Worm (Caenorhabditis elegans) whole organism, L2 larva: ENCODE measurements around the gene Y45F3A.9.
A peak's percentile ranks its signal among the peaks of the same experiment; 100 is the strongest.

Experiments
- C34F6.9 ChIP-seq: fragments of 150-350 bp; optimal IDR thresholded peaks from 2 replicates; lab custom pipeline; 2014; ENCODE audit warnings: missing biosample characterization, missing genetic modification characterization
- F13H6.1 ChIP-seq: sonication (generic microtip); optimal IDR thresholded peaks from 2 replicates; lab custom pipeline; 2016; ENCODE audit warnings: missing genetic modification characterization, missing compliant biosample characterization
- R02D3.7 ChIP-seq: fragments of 150-350 bp; optimal IDR thresholded peaks from 2 replicates; lab custom pipeline; 2014; ENCODE audit warnings: missing biosample characterization, missing genetic modification characterization
- Y55F3AM.14 ChIP-seq: fragments of 200-800 bp; sonication (Bioruptor generic); optimal IDR thresholded peaks from 2 replicates; lab custom pipeline; 2018; ENCODE audit warnings: mild to moderate bottlenecking, missing genetic modification characterization, missing compliant biosample characterization
- ZK546.5 ChIP-seq: sonication (generic microtip); optimal IDR thresholded peaks from 2 replicates; lab custom pipeline; 2017; ENCODE audit warnings: missing biosample characterization, missing genetic modification characterization
- alr-1 ChIP-seq: fragments of 150-350 bp; optimal IDR thresholded peaks from 2 replicates; lab custom pipeline; 2014; ENCODE audit warnings: missing biosample characterization, missing genetic modification characterization
- ama-1 ChIP-seq: fragments of 150-350 bp; optimal IDR thresholded peaks from 2 replicates; lab custom pipeline; 2018; ENCODE audit warnings: inconsistent platforms
- ceh-16 ChIP-seq: fragments of 150-350 bp; optimal IDR thresholded peaks from 2 replicates; lab custom pipeline; 2014; ENCODE audit warnings: missing biosample characterization, missing genetic modification characterization
- ceh-82 ChIP-seq: fragments of 150-350 bp; optimal IDR thresholded peaks from 2 replicates; lab custom pipeline; 2014; ENCODE audit warnings: missing biosample characterization, missing genetic modification characterization
- crh-2 ChIP-seq: sonication (generic microtip); optimal IDR thresholded peaks from 2 replicates; lab custom pipeline; 2017; ENCODE audit warnings: missing biosample characterization, missing genetic modification characterization
- dmd-4 ChIP-seq: sonication (generic microtip); optimal IDR thresholded peaks from 2 replicates; lab custom pipeline; 2017; ENCODE audit warnings: missing biosample characterization, missing genetic modification characterization
- egl-27 ChIP-seq: sonication (generic microtip); optimal IDR thresholded peaks from 3 replicates; lab custom pipeline; 2017; ENCODE audit warnings: missing biosample characterization, missing genetic modification reagents, missing genetic modification characterization
- elt-1 ChIP-seq: fragments of 150-350 bp; optimal IDR thresholded peaks from 2 replicates; lab custom pipeline; 2014; ENCODE audit warnings: missing biosample characterization, missing genetic modification characterization
- elt-3 ChIP-seq: sonication (generic microtip); optimal IDR thresholded peaks from 2 replicates; lab custom pipeline; 2017; ENCODE audit warnings: missing biosample characterization, missing genetic modification characterization
- fos-1 ChIP-seq: fragments of 150-350 bp; optimal IDR thresholded peaks from 2 replicates; lab custom pipeline; 2014; ENCODE audit warnings: missing biosample characterization, missing genetic modification characterization
- gmeb-1 ChIP-seq: fragments of 150-350 bp; optimal IDR thresholded peaks from 2 replicates; lab custom pipeline; 2014; ENCODE audit warnings: missing biosample characterization, missing genetic modification characterization
- lin-11 ChIP-seq: fragments of 150-350 bp; sonication (generic microtip); optimal IDR thresholded peaks from 2 replicates; lab custom pipeline; 2014; ENCODE audit warnings: missing biosample characterization, missing genetic modification characterization, inconsistent platforms, mixed read lengths
- lsy-2 ChIP-seq, 2 experiments: fragments of 150-350 bp in 1 of 2; sonication (generic microtip) in 1 of 2; optimal IDR thresholded peaks; 2 replicates each; lab custom pipeline; 2014 to 2017; ENCODE audit warnings: missing biosample characterization in 2 of 2, missing genetic modification characterization in 2 of 2
- mab-5 ChIP-seq: fragments of 150-350 bp; optimal IDR thresholded peaks from 2 replicates; lab custom pipeline; 2014; ENCODE audit warnings: missing biosample characterization, missing genetic modification characterization
- mbf-1 ChIP-seq: sonication (generic microtip); optimal IDR thresholded peaks from 2 replicates; lab custom pipeline; 2017; ENCODE audit warnings: missing biosample characterization, missing genetic modification characterization
- mdl-1 ChIP-seq, 2 experiments: fragments of 150-350 bp in 1 of 2; sonication (generic microtip) in 1 of 2; optimal IDR thresholded peaks; 2 replicates each; lab custom pipeline; 2017; ENCODE audit warnings: missing biosample characterization in 2 of 2, missing genetic modification characterization in 2 of 2
- nhr-10 ChIP-seq: sonication (generic microtip); optimal IDR thresholded peaks from 2 replicates; lab custom pipeline; 2017; ENCODE audit warnings: missing biosample characterization, missing genetic modification characterization
- nhr-11 ChIP-seq: fragments of 150-350 bp; optimal IDR thresholded peaks from 2 replicates; lab custom pipeline; 2014; ENCODE audit warnings: missing biosample characterization, missing genetic modification characterization
- nhr-12 ChIP-seq: fragments of 150-350 bp; optimal IDR thresholded peaks from 2 replicates; lab custom pipeline; 2014; ENCODE audit warnings: missing biosample characterization, missing genetic modification characterization
- nhr-129 ChIP-seq: fragments of 150-350 bp; optimal IDR thresholded peaks from 2 replicates; lab custom pipeline; 2014; ENCODE audit warnings: missing biosample characterization, missing genetic modification characterization
- nhr-237 ChIP-seq: fragments of 150-350 bp; optimal IDR thresholded peaks from 2 replicates; lab custom pipeline; 2014; ENCODE audit warnings: missing biosample characterization, missing genetic modification characterization
- nhr-25 ChIP-seq: fragments of 150-350 bp; sonication (generic microtip); optimal IDR thresholded peaks from 3 replicates; lab custom pipeline; 2014; ENCODE audit warnings: missing biosample characterization, missing genetic modification characterization
- sem-4 ChIP-seq: fragments of 150-350 bp; optimal IDR thresholded peaks from 2 replicates; lab custom pipeline; 2014; ENCODE audit warnings: missing biosample characterization, missing genetic modification reagents, missing genetic modification characterization
- skn-1 ChIP-seq: sonication (generic microtip); optimal IDR thresholded peaks from 2 replicates; lab custom pipeline; 2017; ENCODE audit warnings: missing biosample characterization, missing genetic modification characterization
- sma-3 ChIP-seq: sonication (generic microtip); optimal IDR thresholded peaks from 2 replicates; lab custom pipeline; 2016; ENCODE audit warnings: missing genetic modification reagents, missing genetic modification characterization, missing compliant biosample characterization
- sma-9 ChIP-seq, 2 experiments: fragments of 150-350 bp in 1 of 2; sonication (generic microtip) in 1 of 2; optimal IDR thresholded peaks; 2 replicates each; lab custom pipeline; 2014 to 2016; ENCODE audit warnings: missing genetic modification characterization in 2 of 2, mild to moderate bottlenecking in 1 of 2, missing biosample characterization in 1 of 2, missing compliant biosample characterization in 1 of 2, missing genetic modification reagents in 1 of 2, moderate library complexity in 1 of 2
- snpc-4 ChIP-seq: fragments of 150-350 bp; optimal IDR thresholded peaks from 2 replicates; lab custom pipeline; 2014; ENCODE audit warnings: missing biosample characterization, missing genetic modification characterization
- unc-55 ChIP-seq: fragments of 150-350 bp; sonication (generic microtip); optimal IDR thresholded peaks from 3 replicates; lab custom pipeline; 2014; ENCODE audit warnings: missing biosample characterization, missing genetic modification reagents, missing genetic modification characterization
- unc-62 ChIP-seq: fragments of 150-350 bp; optimal IDR thresholded peaks from 2 replicates; lab custom pipeline; 2014; ENCODE audit warnings: missing biosample characterization, missing genetic modification reagents, missing genetic modification characterization
- ztf-1 ChIP-seq: fragments of 200-800 bp; sonication (Bioruptor generic); conservative IDR thresholded peaks from 2 replicates; pipeline ENCODE4 v1.3.6; 2022; ENCODE audit warnings: missing genetic modification characterization, missing compliant biosample characterization
- ztf-11 ChIP-seq: sonication (generic microtip); optimal IDR thresholded peaks from 2 replicates; lab custom pipeline; 2017; ENCODE audit warnings: missing biosample characterization, missing genetic modification characterization
- ztf-4 ChIP-seq: fragments of 150-350 bp; optimal IDR thresholded peaks from 2 replicates; lab custom pipeline; 2014; ENCODE audit warnings: missing biosample characterization, missing genetic modification characterization

The Y45F3A.9 gene

ce11 chrIII:10634034-10634433 is 39.1 kb upstream of the Y45F3A.9 start (continued):
- TF ChIP-seq skn-1 (tag; lab: Kevin White, UChicago) (no peak), nhr-237 (no peak), ama-1 (lab: Kevin White, UChicago) (no peak), mbf-1 (tag; lab: Kevin White, UChicago) (no peak), elt-3 (tag; lab: Kevin White, UChicago) (no peak), mab-5 (peak; percentile 90), alr-1 (tag; lab: Kevin White, UChicago) (no peak), sem-4 (tag; lab: Kevin White, UChicago) (peak; percentile 87), snpc-4 (tag; lab: Kevin White, UChicago) (peak; percentile 67), lsy-2 (tag; optimal IDR thresholded peaks at IDR 0.05; lab: Kevin White, UChicago) (peak; percentile 64 to 88), unc-62 (GFP tag; lab: Kevin White, UChicago) (peak; percentile 67), C34F6.9 (peak; percentile 85), nhr-129 (tag; lab: Kevin White, UChicago) (peak; percentile 86), ztf-11 (tag; lab: Kevin White, UChicago) (no peak), sma-3 (peak; percentile 91), nhr-10 (tag; lab: Kevin White, UChicago) (peak; percentile 4), ceh-82 (tag; lab: Kevin White, UChicago) (peak; percentile 83), Y55F3AM.14 (GFP tag; lab: Kevin White, UChicago) (peak; percentile 93), dmd-4 (tag; lab: Kevin White, UChicago) (no peak), elt-1 (no peak), ceh-16 (tag; lab: Kevin White, UChicago) (peak; percentile 92)

- TF ChIP-seq F13H6.1: no peak
- TF ChIP-seq ztf-4 (tag; lab: Kevin White, UChicago): no peak
- no peak for TF ChIP-seq unc-62 (GFP tag; lab: Kevin White, UChicago)
- no peak for TF ChIP-seq unc-55 (GFP tag; lab: Kevin White, UChicago)
- no peak for TF ChIP-seq Y55F3AM.14 (GFP tag; lab: Kevin White, UChicago)
- no peak for TF ChIP-seq elt-1
- no peak for TF ChIP-seq gmeb-1 (tag; lab: Kevin White, UChicago)
- no peak for TF ChIP-seq sem-4 (tag; lab: Kevin White, UChicago)
- TF ChIP-seq crh-2: no peak
- TF ChIP-seq egl-27 (tag; lab: Kevin White, UChicago): no peak
- no peak for TF ChIP-seq ama-1 (lab: Kevin White, UChicago)
These were observed 38.4 kb upstream of the Y45F3A.9 start, which contains the start of gene Y39A1A.9 for ce11 chrIII:10633403-10633674. TSS of gene Y39A1A.9 (minus strand) at chrIII:10633501.

- TF ChIP-seq nhr-10 (tag; lab: Kevin White, UChicago) (no peak), lsy-2 (tag; optimal IDR thresholded peaks at IDR 0.05; lab: Kevin White, UChicago) (peak in 1 of 2 experiments; percentile 54), nhr-129 (tag; lab: Kevin White, UChicago) (peak; percentile 12), egl-27 (tag; lab: Kevin White, UChicago) (no peak), sma-9 (GFP tag; optimal IDR thresholded peaks at IDR 0.05; lab: Kevin White, UChicago) (peak; percentile 61), sma-9 (tag; optimal IDR thresholded peaks at IDR 0.05; lab: Kevin White, UChicago) (no peak), nhr-12 (tag; lab: Kevin White, UChicago) (no peak), fos-1 (peak; percentile 28), lin-11 (tag; lab: Kevin White, UChicago) (peak; percentile 25), crh-2 (peak; percentile 28), C34F6.9 (peak; percentile 48), mdl-1 (tag; optimal IDR thresholded peaks at IDR 0.05; lab: Kevin White, UChicago) (peak in 1 of 2 experiments; percentile 77), nhr-25 (tag; lab: Kevin White, UChicago) (peak; percentile 44), F13H6.1 (peak; percentile 44)
These were observed 37.8 kb upstream of the Y45F3A.9 start, which contains the start of gene Y39A1A.10 for ce11 chrIII:10632590-10633402. TSS of gene Y39A1A.10 (plus strand) at chrIII:10632728.

- TF ChIP-seq ztf-1 (GFP tag; lab: Robert Waterston, UW) (no peak), R02D3.7 (tag; lab: Kevin White, UChicago) (no peak), nhr-129 (tag; lab: Kevin White, UChicago) (no peak), lsy-2 (tag; optimal IDR thresholded peaks at IDR 0.05; lab: Kevin White, UChicago) (no peak), mdl-1 (tag; optimal IDR thresholded peaks at IDR 0.05; lab: Kevin White, UChicago) (no peak), nhr-11 (tag; lab: Kevin White, UChicago) (no peak), ztf-11 (tag; lab: Kevin White, UChicago) (no peak), mab-5 (peak; percentile 51), alr-1 (tag; lab: Kevin White, UChicago) (no peak), ZK546.5 (tag; lab: Kevin White, UChicago) (no peak), mbf-1 (tag; lab: Kevin White, UChicago) (no peak), lin-11 (tag; lab: Kevin White, UChicago) (no peak), ceh-16 (tag; lab: Kevin White, UChicago) (no peak), snpc-4 (tag; lab: Kevin White, UChicago) (no peak), nhr-25 (tag; lab: Kevin White, UChicago) (peak; percentile 27)
- TF ChIP-seq, all 48 proteins: peak for 2
These were observed 37.0 kb upstream of the Y45F3A.9 start for ce11 chrIII:10631870-10632509.
